Fruit fly (Drosophila melanogaster) whole organism, prepupa: ENCODE measurements around the gene CG32486.

ENCODE experiments used
- CG16779 ChIP-seq: fragments of 200-800 bp; sonication (Bioruptor generic); optimal IDR thresholded peaks from 3 replicates; lab custom pipeline; 2017; ENCODE audit warnings: missing biosample characterization, mild to moderate bottlenecking, missing genetic modification characterization
- CG31627 ChIP-seq: fragments of 200-800 bp; sonication (Bioruptor generic); optimal IDR thresholded peaks from 3 replicates; lab custom pipeline; 2016; ENCODE audit warnings: missing biosample characterization, missing genetic modification characterization
- CG6276 ChIP-seq: fragments of 200-800 bp; sonication (Bioruptor generic); optimal IDR thresholded peaks from 2 replicates; lab custom pipeline; 2017; ENCODE audit warnings: missing biosample characterization, mild to moderate bottlenecking, missing genetic modification characterization
- CG6854 ChIP-seq: fragments of 200-800 bp; sonication (Bioruptor generic); optimal IDR thresholded peaks from 2 replicates; lab custom pipeline; 2017; ENCODE audit warnings: missing biosample characterization, mild to moderate bottlenecking, missing genetic modification characterization
- CG9139 ChIP-seq: fragments of 200-800 bp; sonication (Bioruptor generic); optimal IDR thresholded peaks from 3 replicates; lab custom pipeline; 2017; ENCODE audit warnings: missing biosample characterization, mild to moderate bottlenecking, missing genetic modification characterization
- Eip75B ChIP-seq: fragments of 200-800 bp; sonication (Bioruptor generic); optimal IDR thresholded peaks from 3 replicates; lab custom pipeline; 2016; ENCODE audit warnings: missing biosample characterization, missing genetic modification characterization
- Ets21C ChIP-seq: fragments of 200-800 bp; sonication (Bioruptor generic); optimal IDR thresholded peaks from 3 replicates; lab custom pipeline; 2016; ENCODE audit warnings: missing biosample characterization, missing genetic modification characterization
- Hr39 ChIP-seq: fragments of 200-800 bp; sonication (Bioruptor generic); optimal IDR thresholded peaks from 2 replicates; lab custom pipeline; 2016; ENCODE audit warnings: missing biosample characterization, missing genetic modification characterization
- Sox102F ChIP-seq: fragments of 200-800 bp; sonication (Bioruptor generic); optimal IDR thresholded peaks from 2 replicates; lab custom pipeline; 2016; ENCODE audit warnings: missing biosample characterization, mild to moderate bottlenecking, missing genetic modification characterization
- Sox14 ChIP-seq: fragments of 200-800 bp; sonication (Bioruptor generic); optimal IDR thresholded peaks from 3 replicates; lab custom pipeline; 2016; ENCODE audit warnings: missing biosample characterization, missing genetic modification characterization
- svp ChIP-seq: fragments of 200-800 bp; sonication (Bioruptor generic); peaks from one replicate; lab custom pipeline; 2016; ENCODE audit warnings: missing biosample characterization, missing genetic modification characterization

- TF ChIP-seq CG9139 (no peak), Eip75B (GFP tag; lab: Kevin White, UChicago) (no peak), Sox102F (GFP tag; lab: Kevin White, UChicago) (peak; percentile 33), CG31627 (GFP tag; lab: Kevin White, UChicago) (no peak), CG6854 (peak; percentile 14), CG6276 (GFP tag; lab: Kevin White, UChicago) (no peak), Ets21C (GFP tag; lab: Kevin White, UChicago) (no peak), svp (GFP tag; lab: Kevin White, UChicago) (peak; percentile 58), Sox14 (peak; percentile 12), Hr39 (GFP tag; lab: Kevin White, UChicago) (no peak), CG16779 (tag; lab: Kevin White, UChicago) (peak; percentile 9)
These were observed 1.3 kb upstream of the CG32486 start for dm6 chr3L:3071675-3072583.
